Worm (Caenorhabditis elegans) whole organism, L4 larva: ENCODE data around the gene R04B5.6.

Experiments
- F26F4.8 ChIP-seq: fragments of 200-800 bp; sonication (Bioruptor generic); conservative IDR thresholded peaks from 2 replicates; pipeline ENCODE4 v1.3.6; 2022; ENCODE audit warnings: missing genetic modification characterization, missing compliant biosample characterization
- F37D6.2 ChIP-seq: sonication (generic microtip); optimal IDR thresholded peaks from 2 replicates; lab custom pipeline; 2016; ENCODE audit warnings: mild to moderate bottlenecking, missing genetic modification characterization, missing compliant biosample characterization
- T20F7.1 ChIP-seq: fragments of 200-800 bp; sonication (Bioruptor generic); optimal IDR thresholded peaks from 2 replicates; lab custom pipeline; 2018; ENCODE audit warnings: mild to moderate bottlenecking, missing genetic modification characterization, missing compliant biosample characterization
- ZK337.2 ChIP-seq: fragments of 200-800 bp; sonication (Bioruptor generic); IDR thresholded peaks from 2 replicates; pipeline ENCODE4 v1.3.6; 2022; ENCODE audit warnings: missing genetic modification reagents, missing genetic modification characterization, missing compliant biosample characterization
- arid-1 ChIP-seq: fragments of 200-800 bp; sonication (Bioruptor generic); conservative IDR thresholded peaks from 2 replicates; pipeline ENCODE4 v1.3.6; 2022; ENCODE audit warnings: missing genetic modification reagents, missing genetic modification characterization, missing compliant biosample characterization
- ceh-20 ChIP-seq: fragments of 200-800 bp; sonication (Bioruptor generic); IDR thresholded peaks from 2 replicates; pipeline ENCODE4 v1.3.6; 2022; ENCODE audit warnings: missing genetic modification reagents, missing genetic modification characterization, missing compliant biosample characterization
- ceh-28 ChIP-seq: fragments of 150-350 bp; optimal IDR thresholded peaks from 2 replicates; lab custom pipeline; 2014; ENCODE audit warnings: missing biosample characterization, missing genetic modification reagents, missing genetic modification characterization
- ceh-82 ChIP-seq: sonication (generic microtip); optimal IDR thresholded peaks from 2 replicates; lab custom pipeline; 2017; ENCODE audit warnings: missing biosample characterization, missing genetic modification characterization
- ctbp-1 ChIP-seq: fragments of 200-800 bp; sonication (Bioruptor generic); IDR thresholded peaks from 2 replicates; pipeline ENCODE4 v1.3.6; 2022; ENCODE audit warnings: missing genetic modification reagents, missing genetic modification characterization, missing compliant biosample characterization
- daf-16 ChIP-seq, 3 experiments: sonication (generic microtip); optimal IDR thresholded peaks; 2 replicates each; lab custom pipeline; 2016 to 2017; ENCODE audit warnings: missing genetic modification characterization in 3 of 3, missing genetic modification reagents in 3 of 3, mild to moderate bottlenecking in 2 of 3, missing compliant biosample characterization in 2 of 3, missing biosample characterization in 1 of 3, moderate library complexity in 1 of 3
- daf-19 ChIP-seq: fragments of 200-800 bp; sonication (Bioruptor generic); conservative IDR thresholded peaks from 2 replicates; pipeline ENCODE4 v1.3.6; 2022; ENCODE audit warnings: missing genetic modification characterization, missing compliant biosample characterization
- daf-8 ChIP-seq: fragments of 200-800 bp; sonication (Bioruptor generic); IDR thresholded peaks from 2 replicates; pipeline ENCODE4 v1.3.6; 2022; ENCODE audit warnings: missing genetic modification characterization, missing compliant biosample characterization
- dmd-6 ChIP-seq: fragments of 200-800 bp; sonication (Bioruptor generic); IDR thresholded peaks from 2 replicates; pipeline ENCODE4 v1.3.6; 2022; ENCODE audit warnings: missing genetic modification reagents, missing genetic modification characterization, missing compliant biosample characterization
- dmd-9 ChIP-seq: fragments of 200-800 bp; sonication (Bioruptor generic); IDR thresholded peaks from 2 replicates; pipeline ENCODE4 v1.3.6; 2022; ENCODE audit warnings: missing genetic modification reagents, missing genetic modification characterization, missing compliant biosample characterization
- dpl-1 ChIP-seq: fragments of 150-350 bp; optimal IDR thresholded peaks from 2 replicates; lab custom pipeline; 2014; ENCODE audit warnings: missing biosample characterization, missing genetic modification reagents, missing genetic modification characterization
- dve-1 ChIP-seq: sonication (generic microtip); optimal IDR thresholded peaks from 2 replicates; lab custom pipeline; 2017; ENCODE audit warnings: antibody characterized with exemption, mild to moderate bottlenecking, missing genetic modification characterization, missing compliant biosample characterization; ENCODE audit not compliant: insufficient read depth
- egl-27 ChIP-seq: sonication (generic microtip); optimal IDR thresholded peaks from 3 replicates; lab custom pipeline; 2017; ENCODE audit warnings: missing biosample characterization, missing genetic modification reagents, missing genetic modification characterization
- hlh-11 ChIP-seq: fragments of 200-800 bp; sonication (Bioruptor generic); optimal IDR thresholded peaks from 2 replicates; lab custom pipeline; 2018; ENCODE audit warnings: mild to moderate bottlenecking, missing genetic modification characterization, missing compliant biosample characterization
- hlh-30 ChIP-seq: sonication (generic microtip); optimal IDR thresholded peaks from 2 replicates; lab custom pipeline; 2017; ENCODE audit warnings: antibody characterized with exemption, mild to moderate bottlenecking, missing genetic modification characterization, missing compliant biosample characterization; ENCODE audit not compliant: insufficient read depth
- jun-1 ChIP-seq: fragments of 150-350 bp; optimal IDR thresholded peaks from 2 replicates; lab custom pipeline; 2014; ENCODE audit warnings: missing biosample characterization, missing genetic modification reagents, missing genetic modification characterization
- lin-29 ChIP-seq: fragments of 200-800 bp; sonication (Bioruptor generic); IDR thresholded peaks from 2 replicates; pipeline ENCODE4 v1.3.6; 2022; ENCODE audit warnings: missing genetic modification reagents, missing genetic modification characterization, missing compliant biosample characterization
- lin-39 ChIP-seq: fragments of 150-350 bp; optimal IDR thresholded peaks from 2 replicates; lab custom pipeline; 2014; ENCODE audit warnings: missing biosample characterization, missing genetic modification reagents, missing genetic modification characterization
- lsy-2 ChIP-seq, 2 experiments: fragments of 150-350 bp in 1 of 2; sonication (generic microtip) in 1 of 2; optimal IDR thresholded peaks; 2 replicates each; lab custom pipeline; 2014 to 2017; ENCODE audit warnings: missing biosample characterization in 2 of 2, missing genetic modification characterization in 2 of 2
- madf-9 ChIP-seq: fragments of 200-800 bp; sonication (Bioruptor generic); conservative IDR thresholded peaks from 2 replicates; pipeline ENCODE4 v1.3.6; 2022; ENCODE audit warnings: missing genetic modification reagents, missing genetic modification characterization, missing compliant biosample characterization
- mdl-1 ChIP-seq, 2 experiments: fragments of 150-350 bp in 1 of 2; sonication (generic microtip) in 1 of 2; optimal IDR thresholded peaks; 2 replicates each; lab custom pipeline; 2014 to 2017; ENCODE audit warnings: missing biosample characterization in 2 of 2, missing genetic modification characterization in 2 of 2
- mep-1 ChIP-seq: fragments of 150-350 bp; sonication (generic microtip); optimal IDR thresholded peaks from 3 replicates; lab custom pipeline; 2014; ENCODE audit warnings: missing biosample characterization, missing genetic modification characterization
- mes-2 ChIP-seq: sonication (generic microtip); optimal IDR thresholded peaks from 2 replicates; lab custom pipeline; 2016; ENCODE audit warnings: missing genotype, mild to moderate bottlenecking, missing genetic modification characterization, missing compliant biosample characterization; ENCODE audit not compliant: poor library complexity, severe bottlenecking
- mxl-3 ChIP-seq: fragments of 200-800 bp; sonication (Bioruptor generic); optimal IDR thresholded peaks from 2 replicates; lab custom pipeline; 2018; ENCODE audit warnings: mild to moderate bottlenecking, missing genetic modification characterization, missing compliant biosample characterization
- nhr-102 ChIP-seq: sonication (generic microtip); optimal IDR thresholded peaks from 2 replicates; lab custom pipeline; 2016; ENCODE audit warnings: mild to moderate bottlenecking, missing genetic modification characterization, moderate library complexity, missing compliant biosample characterization
- nhr-25 ChIP-seq: sonication (generic microtip); optimal IDR thresholded peaks from 2 replicates; lab custom pipeline; 2017; ENCODE audit warnings: missing genetic modification characterization, mild to moderate bottlenecking, missing compliant biosample characterization, antibody characterized with exemption, moderate library complexity, borderline replicate concordance; ENCODE audit not compliant: insufficient read depth
- nhr-28 ChIP-seq: fragments of 150-350 bp; optimal IDR thresholded peaks from 2 replicates; lab custom pipeline; 2014; ENCODE audit warnings: missing biosample characterization, missing genetic modification characterization
- nhr-41 ChIP-seq: fragments of 200-800 bp; sonication (Bioruptor generic); IDR thresholded peaks from 2 replicates; pipeline ENCODE4 v1.3.6; 2022; ENCODE audit warnings: missing genetic modification reagents, missing genetic modification characterization, missing compliant biosample characterization
- nhr-42 ChIP-seq: fragments of 200-800 bp; sonication (Bioruptor generic); IDR thresholded peaks from 2 replicates; pipeline ENCODE4 v1.3.6; 2022; ENCODE audit warnings: missing genetic modification characterization, missing compliant biosample characterization
- php-3 ChIP-seq: fragments of 200-800 bp; sonication (Bioruptor generic); IDR thresholded peaks from 2 replicates; pipeline ENCODE4 v1.3.6; 2022; ENCODE audit warnings: missing genetic modification reagents, missing genetic modification characterization, missing compliant biosample characterization
- pqm-1 ChIP-seq: sonication (generic microtip); optimal IDR thresholded peaks from 2 replicates; lab custom pipeline; 2017; ENCODE audit warnings: missing biosample characterization, missing genetic modification characterization
- rbr-2 ChIP-seq: sonication (generic microtip); optimal IDR thresholded peaks from 2 replicates; lab custom pipeline; 2016; ENCODE audit warnings: missing genotype, missing genetic modification characterization, missing compliant biosample characterization
- sdz-12 ChIP-seq: fragments of 200-800 bp; sonication (Bioruptor generic); optimal IDR thresholded peaks from 2 replicates; lab custom pipeline; 2018; ENCODE audit warnings: mild to moderate bottlenecking, missing genetic modification characterization, missing compliant biosample characterization
- set-16 ChIP-seq: fragments of 200-800 bp; sonication (Bioruptor generic); IDR thresholded peaks from 2 replicates; pipeline ENCODE4 v1.3.6; 2022; ENCODE audit warnings: missing genetic modification reagents, missing genetic modification characterization, missing compliant biosample characterization
- snpc-4 ChIP-seq: fragments of 150-350 bp; optimal IDR thresholded peaks from 2 replicates; lab custom pipeline; 2014; ENCODE audit warnings: missing biosample characterization, missing genetic modification characterization
- spr-3 ChIP-seq: fragments of 200-800 bp; sonication (Bioruptor generic); optimal IDR thresholded peaks from 2 replicates; lab custom pipeline; 2018; ENCODE audit warnings: mild to moderate bottlenecking, missing genetic modification characterization, missing compliant biosample characterization
- tag-97 ChIP-seq: fragments of 200-800 bp; sonication (Bioruptor generic); IDR thresholded peaks from 2 replicates; pipeline ENCODE4 v1.3.6; 2022; ENCODE audit warnings: missing genetic modification characterization, missing compliant biosample characterization
- tra-1 ChIP-seq: fragments of 200-800 bp; sonication (Bioruptor generic); IDR thresholded peaks from 2 replicates; pipeline ENCODE4 v1.3.6; 2022; ENCODE audit warnings: missing genetic modification reagents, missing genetic modification characterization, missing compliant biosample characterization
- unc-39 ChIP-seq: sonication (generic microtip); optimal IDR thresholded peaks from 2 replicates; lab custom pipeline; 2017; ENCODE audit warnings: missing biosample characterization, missing genetic modification characterization
- zag-1 ChIP-seq: fragments of 150-350 bp; optimal IDR thresholded peaks from 2 replicates; lab custom pipeline; 2014; ENCODE audit warnings: missing biosample characterization, missing genetic modification characterization
- ztf-11 ChIP-seq: fragments of 150-350 bp; optimal IDR thresholded peaks from 2 replicates; lab custom pipeline; 2014; ENCODE audit warnings: missing biosample characterization, missing genetic modification characterization

The R04B5.6 gene

ce11 chrV:10036275-10036674 is 48.7 kb upstream of the R04B5.6 start, which contains the start of gene T06E8.2 (continued):
- TF ChIP-seq arid-1 (GFP tag; lab: Robert Waterston, UW) (no peak), rbr-2 (tag; lab: Kevin White, UChicago) (peak; percentile 26), snpc-4 (tag; lab: Kevin White, UChicago) (no peak), set-16 (GFP tag; lab: Robert Waterston, UW) (no peak; the same call in 1 of the 2 replicates), mdl-1 (tag; optimal IDR thresholded peaks at IDR 0.05; lab: Kevin White, UChicago) (peak in 1 of 2 experiments; percentile 69), hlh-11 (peak; percentile 76), ceh-82 (tag; lab: Kevin White, UChicago) (no peak), tag-97 (GFP tag; lab: Robert Waterston, UW) (no peak), zag-1 (tag; lab: Kevin White, UChicago) (no peak), nhr-41 (GFP tag; lab: Robert Waterston, UW) (no peak), F26F4.8 (GFP tag; lab: Robert Waterston, UW) (no peak), nhr-102 (no peak), nhr-28 (peak; percentile 47), nhr-25 (no peak), spr-3 (GFP tag; lab: Kevin White, UChicago) (no peak), sdz-12 (GFP tag; lab: Kevin White, UChicago) (no peak), daf-16 (GFP tag; optimal IDR thresholded peaks at IDR 0.05; lab: Kevin White, UChicago) (peak in 1 of 2 experiments; percentile 43), daf-16 (tag; optimal IDR thresholded peaks at IDR 0.05; lab: Kevin White, UChicago) (peak; percentile 39), lsy-2 (tag; optimal IDR thresholded peaks at IDR 0.05; lab: Kevin White, UChicago) (peak in 1 of 2 experiments; percentile 54), php-3 (no peak), pqm-1 (no peak), mxl-3 (peak; percentile 79), hlh-30 (peak; percentile 82), T20F7.1 (no peak), unc-39 (tag; lab: Kevin White, UChicago) (no peak), ZK337.2 (GFP tag; lab: Robert Waterston, UW) (no peak), dpl-1 (peak; percentile 16), tra-1 (GFP tag; lab: Robert Waterston, UW) (0 out of 2 replicates have a peak, but pooled peaks have one; percentile 45), dmd-6 (peak; percentile 54), madf-9 (0 out of 2 replicates have a peak, but pooled peaks have one; percentile 31), dmd-9 (GFP tag; lab: Robert Waterston, UW) (no peak), lin-39 (tag; lab: Kevin White, UChicago) (no peak), daf-19 (no peak), daf-8 (GFP tag; lab: Robert Waterston, UW) (no peak), ctbp-1 (GFP tag; lab: Robert Waterston, UW) (no peak), jun-1 (tag; lab: Kevin White, UChicago) (no peak), ceh-20 (GFP tag; lab: Robert Waterston, UW) (0 out of 2 replicates have a peak, but pooled peaks have one; percentile 27), egl-27 (tag; lab: Kevin White, UChicago) (no peak), dve-1 (peak; percentile 69), ceh-28 (tag; lab: Kevin White, UChicago) (no peak), mes-2 (tag; lab: Kevin White, UChicago) (peak; percentile 30), nhr-42 (GFP tag; lab: Robert Waterston, UW) (no peak), F37D6.2 (tag; lab: Kevin White, UChicago) (no peak), lin-29 (no peak), ztf-11 (tag; lab: Kevin White, UChicago) (no peak), mep-1 (peak; percentile 64)
